Worm (Caenorhabditis elegans): ENCODE results near the gene lmtr-2.

- TF ChIP-seq med-1 (GFP tag; optimal IDR thresholded peaks at IDR 0.05; ENCODE audit: insufficient read depth) (no peak), tab-1 (GFP tag; IDR thresholded peaks at IDR 0.05) (no peak), ref-1 (GFP tag; conservative IDR thresholded peaks at IDR 0.05) (no peak), cog-1 (tag; optimal IDR thresholded peaks at IDR 0.05) (no peak), ztf-29 (GFP tag; IDR thresholded peaks at IDR 0.05) (no peak), flt-1 (GFP tag; IDR thresholded peaks at IDR 0.05) (no peak), ztf-23 (GFP tag; IDR thresholded peaks at IDR 0.05) (no peak)
These were observed 3.0 kb upstream of the lmtr-2 start, which contains the start of gene Y97E10AR.6 for ce11 chrV:8013901-8014388.

Data from whole organism, midembryonic.